Fruit fly (Drosophila melanogaster) whole organism, embryonic: ENCODE measurements around the gene msn.

Experiments used
- CG10565 ChIP-seq: fragments of 200-800 bp; sonication (Bioruptor generic); optimal IDR thresholded peaks from 3 replicates; lab custom pipeline; 2016; ENCODE audit warnings: missing biosample characterization, mild to moderate bottlenecking, missing genetic modification characterization
- CG12104 ChIP-seq: fragments of 200-800 bp; sonication (Bioruptor generic); optimal IDR thresholded peaks from 3 replicates; lab custom pipeline; 2016; ENCODE audit warnings: missing biosample characterization, missing genetic modification characterization
- CG14441 ChIP-seq: fragments of 200-800 bp; sonication (Bioruptor generic); IDR thresholded peaks from 2 replicates; pipeline ENCODE4 v1.3.6; 2022; ENCODE audit warnings: missing biosample characterization, missing genetic modification characterization
- CG15073 ChIP-seq: fragments of 200-800 bp; sonication (Bioruptor generic); optimal IDR thresholded peaks from 2 replicates; lab custom pipeline; 2016; ENCODE audit warnings: missing biosample characterization, missing genetic modification characterization
- CG1529 ChIP-seq: fragments of 200-800 bp; sonication (Bioruptor generic); optimal IDR thresholded peaks from 3 replicates; lab custom pipeline; 2018; ENCODE audit warnings: missing biosample characterization, missing genetic modification characterization
- CG15479 ChIP-seq: fragments of 200-800 bp; sonication (Bioruptor generic); optimal IDR thresholded peaks from 3 replicates; lab custom pipeline; 2019; ENCODE audit warnings: missing biosample characterization, mild to moderate bottlenecking, missing genetic modification characterization, moderate library complexity
- CG17361 ChIP-seq: fragments of 200-800 bp; sonication (Bioruptor generic); IDR thresholded peaks from 3 replicates; pipeline ENCODE4 v1.3.6; 2022; ENCODE audit warnings: missing biosample characterization, missing genetic modification characterization
- CG1832 ChIP-seq: fragments of 200-800 bp; sonication (Bioruptor generic); optimal IDR thresholded peaks from 2 replicates; lab custom pipeline; 2017; ENCODE audit warnings: missing biosample characterization, mild to moderate bottlenecking, missing genetic modification characterization, inconsistent platforms
- CG18764 ChIP-seq: fragments of 200-800 bp; sonication (Bioruptor generic); optimal IDR thresholded peaks from 3 replicates; lab custom pipeline; 2016; ENCODE audit warnings: missing biosample characterization, missing genetic modification characterization
- CG7786 ChIP-seq: fragments of 200-800 bp; sonication (Bioruptor generic); optimal IDR thresholded peaks from 2 replicates; lab custom pipeline; 2016; ENCODE audit warnings: missing biosample characterization, missing genetic modification characterization
- CG7987 ChIP-seq: fragments of 200-800 bp; sonication (Bioruptor generic); optimal IDR thresholded peaks from 2 replicates; lab custom pipeline; 2018; ENCODE audit warnings: missing biosample characterization, mild to moderate bottlenecking, missing genetic modification characterization, moderate library complexity
- CG9437 ChIP-seq: fragments of 200-800 bp; sonication (Bioruptor generic); optimal IDR thresholded peaks from 2 replicates; lab custom pipeline; 2018; ENCODE audit warnings: missing biosample characterization, mild to moderate bottlenecking, missing genetic modification characterization
- Chrac-16 ChIP-seq: fragments of 200-800 bp; sonication (Bioruptor generic); optimal IDR thresholded peaks from 3 replicates; lab custom pipeline; 2016; ENCODE audit warnings: missing biosample characterization, missing genetic modification characterization
- CkIIα-i1 ChIP-seq: fragments of 200-800 bp; sonication (Bioruptor generic); IDR thresholded peaks from 2 replicates; pipeline ENCODE4 v1.3.6; 2022; ENCODE audit warnings: missing biosample characterization, missing genetic modification characterization
- D19B ChIP-seq: fragments of 200-800 bp; sonication (Bioruptor generic); optimal IDR thresholded peaks from 2 replicates; lab custom pipeline; 2017; ENCODE audit warnings: missing biosample characterization, mild to moderate bottlenecking, missing genetic modification characterization
- Deaf1 ChIP-seq: fragments of 200-800 bp; optimal IDR thresholded peaks from 3 replicates; lab custom pipeline; 2019; ENCODE audit warnings: missing biosample characterization, mild to moderate bottlenecking, missing genetic modification characterization, moderate library complexity
- Doc2 ChIP-seq: fragments of 200-800 bp; sonication (Bioruptor generic); IDR thresholded peaks from 2 replicates; pipeline ENCODE4 v1.3.6; 2022; ENCODE audit warnings: missing biosample characterization, missing genetic modification characterization
- Drgx ChIP-seq: fragments of 200-800 bp; sonication (Bioruptor generic); IDR thresholded peaks from 2 replicates; pipeline ENCODE4 v1.3.6; 2022; ENCODE audit warnings: missing biosample characterization, missing genetic modification characterization
- HHEX ChIP-seq: fragments of 200-800 bp; sonication (Bioruptor generic); optimal IDR thresholded peaks from 3 replicates; lab custom pipeline; 2017; ENCODE audit warnings: missing biosample characterization, mild to moderate bottlenecking, missing genetic modification characterization, missing genetic modification reagents
- Hand ChIP-seq: fragments of 200-800 bp; sonication (Bioruptor generic); optimal IDR thresholded peaks from 2 replicates; lab custom pipeline; 2017; ENCODE audit warnings: mild to moderate bottlenecking, missing biosample characterization, missing genetic modification reagents, missing genetic modification characterization
- Hsf ChIP-seq: fragments of 200-800 bp; sonication (Bioruptor generic); optimal IDR thresholded peaks from 3 replicates; lab custom pipeline; 2016; ENCODE audit warnings: missing biosample characterization, missing genetic modification characterization
- Jarid2 ChIP-seq: fragments of 200-800 bp; sonication (Bioruptor generic); optimal IDR thresholded peaks from 3 replicates; lab custom pipeline; 2017; ENCODE audit warnings: mild to moderate bottlenecking, missing biosample characterization, missing genetic modification reagents, missing genetic modification characterization
- Med ChIP-seq: fragments of 200-800 bp; sonication (Bioruptor generic); peaks from one replicate; lab custom pipeline; 2016; ENCODE audit warnings: missing biosample characterization, missing genetic modification characterization, mild to moderate bottlenecking, inconsistent platforms, moderate library complexity
- NC2β ChIP-seq: fragments of 200-800 bp; sonication (Bioruptor generic); optimal IDR thresholded peaks from 2 replicates; lab custom pipeline; 2016; ENCODE audit warnings: missing biosample characterization, missing genetic modification characterization
- Ravus ChIP-seq: fragments of 200-800 bp; sonication (Bioruptor generic); IDR thresholded peaks from 2 replicates; pipeline ENCODE4 v1.3.6; 2022; ENCODE audit warnings: missing biosample characterization, missing genetic modification characterization
- Sin3A ChIP-seq: fragments of >200 bp; optimal IDR thresholded peaks from 2 replicates; lab custom pipeline; 2018
- Trl ChIP-seq, 3 experiments: fragments of >200 bp in 2 of 3; fragments of 200-800 bp in 1 of 3; sonication (Bioruptor generic) in 1 of 3; optimal IDR thresholded peaks; 2 replicates in 1 of 3; 3 replicates in 2 of 3; lab custom pipeline; 2016 to 2017; ENCODE audit warnings: missing biosample characterization in 1 of 3, missing genetic modification characterization in 1 of 3
- bsh ChIP-seq, 2 experiments: fragments of 200-800 bp; sonication (Bioruptor generic); optimal IDR thresholded peaks; 2 replicates each; lab custom pipeline; 2017 to 2018; ENCODE audit warnings: mild to moderate bottlenecking in 2 of 2, missing biosample characterization in 2 of 2, missing genetic modification characterization in 2 of 2, moderate library complexity in 1 of 2
- cad ChIP-seq: fragments of >200 bp; optimal IDR thresholded peaks from 2 replicates; lab custom pipeline; 2017; ENCODE audit warnings: missing biosample characterization, missing genetic modification characterization
- dmrt99B ChIP-seq: fragments of 200-800 bp; sonication (Bioruptor generic); optimal IDR thresholded peaks from 2 replicates; lab custom pipeline; 2018; ENCODE audit warnings: missing biosample characterization, mild to moderate bottlenecking, missing genetic modification characterization, moderate library complexity
- emc ChIP-seq: fragments of 200-800 bp; sonication (Bioruptor generic); optimal IDR thresholded peaks from 2 replicates; lab custom pipeline; 2016; ENCODE audit warnings: missing biosample characterization, missing genetic modification characterization
- ewg ChIP-seq: fragments of 200-800 bp; sonication (Bioruptor generic); optimal IDR thresholded peaks from 3 replicates; lab custom pipeline; 2017; ENCODE audit warnings: mild to moderate bottlenecking, missing biosample characterization, missing genetic modification reagents, missing genetic modification characterization
- ftz-f1 ChIP-seq: fragments of 200-800 bp; sonication (Bioruptor generic); optimal IDR thresholded peaks from 2 replicates; lab custom pipeline; 2016; ENCODE audit warnings: missing biosample characterization, missing genetic modification characterization
- gcm ChIP-seq: fragments of 200-800 bp; sonication (Bioruptor generic); optimal IDR thresholded peaks from 2 replicates; lab custom pipeline; 2019; ENCODE audit warnings: missing biosample characterization, mild to moderate bottlenecking, missing genetic modification characterization, moderate library complexity
- hb ChIP-seq: fragments of 200-800 bp; sonication (Bioruptor generic); IDR thresholded peaks from 3 replicates; pipeline ENCODE4 v1.3.6; 2022; ENCODE audit warnings: missing biosample characterization, missing genetic modification characterization; ENCODE audit not compliant: partially characterized antibody
- hbn ChIP-seq: fragments of 200-800 bp; sonication (Bioruptor generic); IDR thresholded peaks from 2 replicates; pipeline ENCODE4 v1.3.6; 2022; ENCODE audit warnings: missing biosample characterization, missing genetic modification characterization; ENCODE audit not compliant: partially characterized antibody
- knrl ChIP-seq: fragments of 200-800 bp; sonication (Bioruptor generic); IDR thresholded peaks from 3 replicates; pipeline ENCODE4 v1.3.6; 2022; ENCODE audit warnings: missing biosample characterization, missing genetic modification characterization; ENCODE audit not compliant: partially characterized antibody
- nerfin-1 ChIP-seq: fragments of 200-800 bp; sonication (Bioruptor generic); optimal IDR thresholded peaks from 3 replicates; lab custom pipeline; 2019; ENCODE audit warnings: missing biosample characterization, mild to moderate bottlenecking, missing genetic modification characterization, moderate library complexity
- nom ChIP-seq: fragments of 200-800 bp; sonication (Bioruptor generic); optimal IDR thresholded peaks from 2 replicates; lab custom pipeline; 2017; ENCODE audit warnings: missing biosample characterization, missing genetic modification characterization, mild to moderate bottlenecking, moderate library complexity, missing genetic modification reagents
- repo ChIP-seq: fragments of 200-800 bp; sonication (Bioruptor generic); optimal IDR thresholded peaks from 2 replicates; lab custom pipeline; 2016; ENCODE audit warnings: missing biosample characterization, missing genetic modification characterization
- sens ChIP-seq: fragments of 200-800 bp; sonication (Bioruptor generic); peaks from one replicate; lab custom pipeline; 2016; ENCODE audit warnings: missing biosample characterization, missing genetic modification characterization
- sens-2 ChIP-seq: fragments of 200-800 bp; sonication (Bioruptor generic); IDR thresholded peaks from 2 replicates; pipeline ENCODE4 v1.3.6; 2022; ENCODE audit warnings: missing biosample characterization, missing genetic modification characterization
- seq ChIP-seq: fragments of 200-800 bp; sonication (Bioruptor generic); IDR thresholded peaks from 2 replicates; pipeline ENCODE4 v1.3.6; 2022; ENCODE audit warnings: missing biosample characterization, missing genetic modification characterization
- shn ChIP-seq: fragments of 200-800 bp; sonication (Bioruptor generic); optimal IDR thresholded peaks from 3 replicates; lab custom pipeline; 2016; ENCODE audit warnings: missing biosample characterization, missing genetic modification characterization
- tap ChIP-seq: fragments of 200-800 bp; optimal IDR thresholded peaks from 3 replicates; lab custom pipeline; 2019; ENCODE audit warnings: missing biosample characterization, mild to moderate bottlenecking, missing genetic modification characterization, moderate library complexity
- tin ChIP-seq: fragments of 200-800 bp; sonication (Bioruptor generic); optimal IDR thresholded peaks from 3 replicates; lab custom pipeline; 2016; ENCODE audit warnings: missing biosample characterization, missing genetic modification characterization
- trh ChIP-seq: fragments of 200-800 bp; sonication (Bioruptor generic); optimal IDR thresholded peaks from 2 replicates; lab custom pipeline; 2016; ENCODE audit warnings: missing biosample characterization, missing genetic modification characterization
- wor ChIP-seq: fragments of 200-800 bp; sonication (Bioruptor generic); IDR thresholded peaks from 2 replicates; pipeline ENCODE4 v1.3.6; 2022; ENCODE audit warnings: missing biosample characterization, missing genetic modification characterization

msn gene

dm6 chr3L:2552844-2553839 is 33.2 kb downstream of the msn start:
- TF ChIP-seq Drgx (GFP tag; lab: Robert Waterston, UW) (peak; percentile 79), Trl (optimal IDR thresholded peaks at IDR 0.05; lab: Kevin White, UChicago) (peak in 1 of 2 experiments; percentile 19), Trl (GFP tag; optimal IDR thresholded peaks at IDR 0.05; lab: Kevin White, UChicago) (no peak), HHEX (GFP tag; lab: Kevin White, UChicago) (no peak), seq (GFP tag; lab: Robert Waterston, UW) (peak; percentile 37; the same call in 1 of the 2 replicates), CG7786 (no peak), sens (GFP tag; lab: Kevin White, UChicago) (peak; percentile 27), CG1832 (GFP tag; lab: Kevin White, UChicago) (peak; percentile 64), trh (GFP tag; lab: Kevin White, UChicago) (no peak), Hsf (GFP tag; lab: Kevin White, UChicago) (no peak), CG17361 (GFP tag; lab: Robert Waterston, UW) (0 out of 3 replicates have a peak, but pooled peaks have one; percentile 10), bsh (GFP tag; optimal IDR thresholded peaks at IDR 0.05; lab: Kevin White, UChicago) (peak in 1 of 2 experiments; percentile 60), ewg (GFP tag; lab: Kevin White, UChicago) (peak; percentile 66), hbn (GFP tag; lab: Robert Waterston, UW) (no peak), Med (peak; percentile 26), Deaf1 (tag; lab: Kevin White, UChicago) (peak; percentile 0), cad (GFP tag; lab: Kevin White, UChicago) (no peak), Doc2 (GFP tag; lab: Robert Waterston, UW) (no peak), repo (GFP tag; lab: Kevin White, UChicago) (no peak), dmrt99B (no peak), shn (no peak), CG12104 (GFP tag; lab: Kevin White, UChicago) (no peak), gcm (GFP tag; lab: Kevin White, UChicago) (no peak), CG15479 (peak; percentile 24), emc (GFP tag; lab: Kevin White, UChicago) (no peak), Ravus (no peak), sens-2 (GFP tag; lab: Robert Waterston, UW) (0 out of 2 replicates have a peak, but pooled peaks have one; percentile 0), nom (GFP tag; lab: Kevin White, UChicago) (peak; percentile 94), tap (tag; lab: Kevin White, UChicago) (no peak), CG15073 (GFP tag; lab: Kevin White, UChicago) (no peak), nerfin-1 (tag; lab: Kevin White, UChicago) (peak; percentile 89), wor (0 out of 2 replicates have a peak, but pooled peaks have one; percentile 4)

dm6 chr3L:2552116-2552843 is 34.1 kb downstream of the msn start:
- TF ChIP-seq Chrac-16 = peak; percentile 57
- no peak for TF ChIP-seq Hand (GFP tag; lab: Kevin White, UChicago)
- TF ChIP-seq CG9437 (GFP tag; lab: Kevin White, UChicago) = peak; percentile 43
- TF ChIP-seq Sin3A (lab: Kevin White, UChicago) = no peak
- TF ChIP-seq CG7987 = peak; percentile 32
- peak; percentile 18 for TF ChIP-seq D19B (GFP tag; lab: Kevin White, UChicago)
- no peak for TF ChIP-seq CG10565 (GFP tag; lab: Kevin White, UChicago)
- no peak for TF ChIP-seq knrl (GFP tag; lab: Robert Waterston, UW)
- TF ChIP-seq NC2β (GFP tag; lab: Kevin White, UChicago) = peak; percentile 72
- TF ChIP-seq tin = peak; percentile 75
- peak; percentile 50 for TF ChIP-seq CG1529
- no peak for TF ChIP-seq hb (GFP tag; lab: Robert Waterston, UW)
- peak; percentile 28 for TF ChIP-seq Jarid2 (GFP tag; lab: Kevin White, UChicago)
- no peak for TF ChIP-seq CkIIα-i1
- TF ChIP-seq CG14441 (GFP tag; lab: Robert Waterston, UW) = no peak
- peak; percentile 22 for TF ChIP-seq CG18764 (GFP tag; lab: Kevin White, UChicago)
- no peak for TF ChIP-seq ftz-f1 (GFP tag; lab: Kevin White, UChicago)
